Fruit fly (Drosophila melanogaster) whole organism, embryonic: ENCODE data around the gene Hr4.

ENCODE experiments used
- Ada2b ChIP-seq: fragments of 200-800 bp; sonication (Bioruptor generic); IDR thresholded peaks from 2 replicates; pipeline ENCODE4 v1.3.6; 2022; ENCODE audit warnings: missing biosample characterization, missing genetic modification characterization
- Aef1 ChIP-seq: fragments of 200-800 bp; sonication (Bioruptor generic); IDR thresholded peaks from 3 replicates; pipeline ENCODE4 v1.3.6; 2022; ENCODE audit warnings: missing biosample characterization, missing genetic modification characterization
- C15 ChIP-seq: fragments of 200-800 bp; sonication (Bioruptor generic); IDR thresholded peaks from 3 replicates; pipeline ENCODE4 v1.3.6; 2022; ENCODE audit warnings: missing biosample characterization, missing genetic modification characterization
- CG10147 ChIP-seq: fragments of 200-800 bp; sonication (Bioruptor generic); optimal IDR thresholded peaks from 2 replicates; lab custom pipeline; 2019; ENCODE audit warnings: missing biosample characterization, mild to moderate bottlenecking, missing genetic modification characterization, moderate library complexity
- CG10321 ChIP-seq: fragments of 200-800 bp; sonication (Bioruptor generic); IDR thresholded peaks from 2 replicates; pipeline ENCODE4 v1.3.6; 2022; ENCODE audit warnings: missing biosample characterization, missing genetic modification characterization
- CG10959 ChIP-seq: fragments of 200-800 bp; sonication (Bioruptor generic); IDR thresholded peaks from 2 replicates; pipeline ENCODE4 v1.3.6; 2022; ENCODE audit warnings: missing biosample characterization, missing genetic modification characterization
- CG12942 ChIP-seq: fragments of 200-800 bp; sonication (Bioruptor generic); optimal IDR thresholded peaks from 3 replicates; lab custom pipeline; 2016; ENCODE audit warnings: missing biosample characterization, missing genetic modification characterization
- CG13287 ChIP-seq: fragments of 200-800 bp; sonication (Bioruptor generic); IDR thresholded peaks from 2 replicates; pipeline ENCODE4 v1.3.6; 2022; ENCODE audit warnings: missing biosample characterization, missing genetic modification characterization; ENCODE audit not compliant: partially characterized antibody
- CG14441 ChIP-seq: fragments of 200-800 bp; sonication (Bioruptor generic); IDR thresholded peaks from 2 replicates; pipeline ENCODE4 v1.3.6; 2022; ENCODE audit warnings: missing biosample characterization, missing genetic modification characterization
- CG1602 ChIP-seq: fragments of 200-800 bp; sonication (Bioruptor generic); optimal IDR thresholded peaks from 3 replicates; lab custom pipeline; 2016; ENCODE audit warnings: missing biosample characterization, missing genetic modification characterization
- CG17361 ChIP-seq: fragments of 200-800 bp; sonication (Bioruptor generic); IDR thresholded peaks from 3 replicates; pipeline ENCODE4 v1.3.6; 2022; ENCODE audit warnings: missing biosample characterization, missing genetic modification characterization
- CG17385 ChIP-seq: fragments of 200-800 bp; sonication (Bioruptor generic); optimal IDR thresholded peaks from 3 replicates; lab custom pipeline; 2018; ENCODE audit warnings: missing biosample characterization, mild to moderate bottlenecking, missing genetic modification characterization
- CG1792 ChIP-seq: fragments of 200-800 bp; sonication (Bioruptor generic); optimal IDR thresholded peaks from 2 replicates; lab custom pipeline; 2016; ENCODE audit warnings: missing biosample characterization, missing genetic modification characterization
- CG32532 ChIP-seq: fragments of 200-800 bp; sonication (Bioruptor generic); IDR thresholded peaks from 2 replicates; pipeline ENCODE4 v1.3.6; 2022; ENCODE audit warnings: missing biosample characterization, missing genetic modification characterization
- CG32767 ChIP-seq: fragments of 200-800 bp; sonication (Bioruptor generic); IDR thresholded peaks from 2 replicates; pipeline ENCODE4 v1.3.6; 2022; ENCODE audit warnings: missing biosample characterization, missing genetic modification characterization
- CG33557 ChIP-seq: fragments of 200-800 bp; sonication (Bioruptor generic); optimal IDR thresholded peaks from 2 replicates; lab custom pipeline; 2019; ENCODE audit warnings: missing biosample characterization, mild to moderate bottlenecking, missing genetic modification characterization, moderate library complexity
- CG4360 ChIP-seq: fragments of 200-800 bp; sonication (Bioruptor generic); IDR thresholded peaks from 2 replicates; pipeline ENCODE4 v1.3.6; 2022; ENCODE audit warnings: missing biosample characterization, missing genetic modification characterization
- CG6254 ChIP-seq: fragments of 200-800 bp; sonication (Bioruptor generic); optimal IDR thresholded peaks from 3 replicates; lab custom pipeline; 2017; ENCODE audit warnings: mild to moderate bottlenecking, missing biosample characterization, missing genetic modification reagents, missing genetic modification characterization
- CG6765 ChIP-seq: fragments of 200-800 bp; sonication (Bioruptor generic); optimal IDR thresholded peaks from 3 replicates; lab custom pipeline; 2017; ENCODE audit warnings: missing biosample characterization, mild to moderate bottlenecking, missing genetic modification characterization
- CG8388 ChIP-seq: fragments of 200-800 bp; sonication (Bioruptor generic); optimal IDR thresholded peaks from 2 replicates; lab custom pipeline; 2019; ENCODE audit warnings: missing biosample characterization, mild to moderate bottlenecking, missing genetic modification characterization, moderate library complexity
- CG9932 ChIP-seq: fragments of 200-800 bp; sonication (Bioruptor generic); IDR thresholded peaks from 2 replicates; pipeline ENCODE4 v1.3.6; 2022; ENCODE audit warnings: missing biosample characterization, missing genetic modification characterization
- Dip2 ChIP-seq: fragments of 200-800 bp; sonication (Bioruptor generic); IDR thresholded peaks from 2 replicates; pipeline ENCODE4 v1.3.6; 2022; ENCODE audit warnings: missing biosample characterization, missing genetic modification characterization
- E2f1 ChIP-seq: fragments of 200-800 bp; sonication (Bioruptor generic); IDR thresholded peaks from 2 replicates; pipeline ENCODE4 v1.3.6; 2022; ENCODE audit warnings: missing biosample characterization, missing genetic modification characterization
- HmgD ChIP-seq: fragments of 200-800 bp; sonication (Bioruptor generic); optimal IDR thresholded peaks from 3 replicates; lab custom pipeline; 2016; ENCODE audit warnings: missing biosample characterization, missing genetic modification characterization
- HmgZ ChIP-seq: fragments of 200-800 bp; sonication (Bioruptor generic); optimal IDR thresholded peaks from 2 replicates; lab custom pipeline; 2018; ENCODE audit warnings: missing biosample characterization, mild to moderate bottlenecking, missing genetic modification characterization
- MESR4 ChIP-seq: fragments of 200-800 bp; sonication (Bioruptor generic); optimal IDR thresholded peaks from 2 replicates; lab custom pipeline; 2018; ENCODE audit warnings: missing biosample characterization, mild to moderate bottlenecking, missing genetic modification characterization, moderate library complexity
- Nf-YC ChIP-seq: fragments of 200-800 bp; optimal IDR thresholded peaks from 3 replicates; lab custom pipeline; 2019; ENCODE audit warnings: missing biosample characterization, mild to moderate bottlenecking, missing genetic modification characterization, moderate library complexity
- NfI ChIP-seq: fragments of 200-800 bp; sonication (Bioruptor generic); optimal IDR thresholded peaks from 3 replicates; lab custom pipeline; 2018; ENCODE audit warnings: missing biosample characterization, mild to moderate bottlenecking, missing genetic modification characterization, moderate library complexity
- Optix ChIP-seq: fragments of 200-800 bp; sonication (Bioruptor generic); IDR thresholded peaks from 3 replicates; pipeline ENCODE4 v1.3.6; 2022; ENCODE audit warnings: missing biosample characterization, missing genetic modification characterization
- Rx ChIP-seq: fragments of 200-800 bp; sonication (Bioruptor generic); IDR thresholded peaks from 2 replicates; pipeline ENCODE4 v1.3.6; 2022; ENCODE audit warnings: missing biosample characterization, missing genetic modification characterization
- Side ChIP-seq: fragments of 200-800 bp; sonication (Bioruptor generic); optimal IDR thresholded peaks from 2 replicates; lab custom pipeline; 2016; ENCODE audit warnings: missing biosample characterization, missing genetic modification characterization
- Ssrp ChIP-seq: fragments of 200-800 bp; sonication (Bioruptor generic); optimal IDR thresholded peaks from 2 replicates; lab custom pipeline; 2018; ENCODE audit warnings: missing biosample characterization, mild to moderate bottlenecking, missing genetic modification characterization, moderate library complexity
- YL-1 ChIP-seq: fragments of 200-800 bp; sonication (Bioruptor generic); optimal IDR thresholded peaks from 3 replicates; lab custom pipeline; 2017; ENCODE audit warnings: missing biosample characterization, mild to moderate bottlenecking, missing genetic modification characterization
- ap ChIP-seq: fragments of 200-800 bp; sonication (Bioruptor generic); IDR thresholded peaks from 2 replicates; pipeline ENCODE4 v1.3.6; 2022; ENCODE audit warnings: missing biosample characterization, missing genetic modification characterization
- ase ChIP-seq: fragments of 200-800 bp; sonication (Bioruptor generic); IDR thresholded peaks from 3 replicates; pipeline ENCODE4 v1.3.6; 2022; ENCODE audit warnings: missing biosample characterization, missing genetic modification characterization
- az2 ChIP-seq: fragments of 200-800 bp; sonication (Bioruptor generic); optimal IDR thresholded peaks from 3 replicates; lab custom pipeline; 2016; ENCODE audit warnings: missing biosample characterization, missing genetic modification characterization
- cato ChIP-seq: fragments of 200-800 bp; sonication (Bioruptor generic); optimal IDR thresholded peaks from 2 replicates; lab custom pipeline; 2016; ENCODE audit warnings: missing biosample characterization, missing genetic modification characterization, borderline replicate concordance
- cg ChIP-seq: fragments of 200-800 bp; sonication (Bioruptor generic); optimal IDR thresholded peaks from 3 replicates; lab custom pipeline; 2019; ENCODE audit warnings: missing biosample characterization, mild to moderate bottlenecking, missing genetic modification characterization, moderate library complexity
- croc ChIP-seq: fragments of 200-800 bp; sonication (Bioruptor generic); conservative IDR thresholded peaks from 3 replicates; pipeline ENCODE4 v1.3.6; 2022; ENCODE audit warnings: missing biosample characterization, missing genetic modification characterization
- dan ChIP-seq: fragments of 200-800 bp; sonication (Bioruptor generic); IDR thresholded peaks from 2 replicates; pipeline ENCODE4 v1.3.6; 2022; ENCODE audit warnings: missing biosample characterization, missing genetic modification characterization
- dati ChIP-seq: fragments of 200-800 bp; sonication (Bioruptor generic); IDR thresholded peaks from 2 replicates; pipeline ENCODE4 v1.3.6; 2022; ENCODE audit warnings: missing biosample characterization, missing genetic modification characterization
- disco-r ChIP-seq: fragments of 200-800 bp; sonication (Bioruptor generic); optimal IDR thresholded peaks from 2 replicates; lab custom pipeline; 2016; ENCODE audit warnings: missing biosample characterization, missing genetic modification characterization
- fu2 ChIP-seq: fragments of 200-800 bp; sonication (Bioruptor generic); optimal IDR thresholded peaks from 2 replicates; lab custom pipeline; 2016; ENCODE audit warnings: missing biosample characterization, missing genetic modification characterization
- gsb ChIP-seq: fragments of 200-800 bp; sonication (Bioruptor generic); IDR thresholded peaks from 2 replicates; pipeline ENCODE4 v1.3.6; 2022; ENCODE audit warnings: missing biosample characterization, missing genetic modification characterization
- hth ChIP-seq: fragments of >200 bp; optimal IDR thresholded peaks from 2 replicates; lab custom pipeline; 2017; ENCODE audit warnings: inconsistent platforms
- mirr ChIP-seq: fragments of 200-800 bp; sonication (Bioruptor generic); optimal IDR thresholded peaks from 3 replicates; lab custom pipeline; 2018; ENCODE audit warnings: missing biosample characterization, mild to moderate bottlenecking, missing genetic modification characterization
- pan ChIP-seq, 4 experiments: fragments of >200 bp in 3 of 4; fragments of 200-800 bp in 1 of 4; sonication (Bioruptor generic) in 1 of 4; optimal IDR thresholded peaks in 3 of 4; IDR thresholded peaks in 1 of 4; 2 replicates each; pipeline versions ENCODE4 v1.3.6 to Lab custom; 2017 to 2022; ENCODE audit warnings: missing biosample characterization in 2 of 4, missing genetic modification characterization in 2 of 4, mixed read lengths in 1 of 4
- peb ChIP-seq: fragments of 200-800 bp; sonication (Bioruptor generic); IDR thresholded peaks from 2 replicates; pipeline ENCODE4 v1.3.6; 2022; ENCODE audit warnings: missing biosample characterization, missing genetic modification characterization
- psq ChIP-seq: fragments of 200-800 bp; sonication (Bioruptor generic); optimal IDR thresholded peaks from 2 replicates; lab custom pipeline; 2017; ENCODE audit warnings: missing biosample characterization, missing genetic modification characterization
- ro ChIP-seq: fragments of 200-800 bp; sonication (Bioruptor generic); IDR thresholded peaks from 2 replicates; pipeline ENCODE4 v1.3.6; 2022; ENCODE audit warnings: missing biosample characterization, missing genetic modification characterization
- slou ChIP-seq: fragments of 200-800 bp; sonication (Bioruptor generic); optimal IDR thresholded peaks from 3 replicates; lab custom pipeline; 2016; ENCODE audit warnings: missing biosample characterization, missing genetic modification characterization
- sug ChIP-seq: fragments of 200-800 bp; optimal IDR thresholded peaks from 2 replicates; lab custom pipeline; 2019; ENCODE audit warnings: missing biosample characterization, mild to moderate bottlenecking, missing genetic modification characterization, moderate library complexity

Hr4 gene

dm6 chrX:1901605-1902136 lies 40.1 kb upstream of the Hr4 start, which contains the start of gene Ldaf1 (continued):
- TF ChIP-seq C15 (GFP tag; lab: Robert Waterston, UW) (no peak), CG14441 (no peak), HmgZ (tag; lab: Kevin White, UChicago) (peak; percentile 24), CG10147 (no peak), HmgD (GFP tag; lab: Kevin White, UChicago) (no peak), psq (GFP tag; lab: Kevin White, UChicago) (no peak), E2f1 (no peak), Side (no peak), peb (GFP tag; lab: Robert Waterston, UW) (no peak), disco-r (no peak), Ssrp (no peak), ap (GFP tag; lab: Robert Waterston, UW) (no peak), az2 (no peak), CG6765 (no peak), mirr (no peak), CG17385 (no peak), croc (GFP tag; lab: Robert Waterston, UW) (no peak), gsb (no peak), CG6254 (GFP tag; lab: Kevin White, UChicago) (no peak), CG12942 (GFP tag; lab: Kevin White, UChicago) (no peak), CG33557 (GFP tag; lab: Kevin White, UChicago) (no peak), CG1792 (no peak), dan (GFP tag; lab: Robert Waterston, UW) (no peak), hth (no peak), ro (no peak), CG10959 (GFP tag; lab: Robert Waterston, UW) (no peak), CG17361 (GFP tag; lab: Robert Waterston, UW) (no peak), YL-1 (GFP tag; lab: Kevin White, UChicago) (peak; percentile 4), Rx (GFP tag; lab: Robert Waterston, UW) (no peak), fu2 (GFP tag; lab: Kevin White, UChicago) (no peak), Ada2b (no peak), MESR4 (GFP tag; lab: Kevin White, UChicago) (peak; percentile 20), Aef1 (GFP tag; lab: Robert Waterston, UW) (no peak), CG8388 (no peak), CG13287 (peak; percentile 23; the same call in 1 of the 2 replicates), CG32532 (GFP tag; lab: Robert Waterston, UW) (no peak), cg (GFP tag; lab: Kevin White, UChicago) (no peak), CG10321 (GFP tag; lab: Robert Waterston, UW) (no peak), sug (tag; lab: Kevin White, UChicago) (no peak), Nf-YC (no peak), CG32767 (GFP tag; lab: Robert Waterston, UW) (no peak), Dip2 (no peak), slou (no peak), CG1602 (GFP tag; lab: Kevin White, UChicago) (no peak), CG4360 (GFP tag; lab: Robert Waterston, UW) (no peak), dati (GFP tag; lab: Robert Waterston, UW) (no peak), ase (GFP tag; lab: Robert Waterston, UW) (no peak), pan (optimal IDR thresholded peaks at IDR 0.05; lab: Kevin White, UChicago) (no peak), pan (GFP tag; optimal IDR thresholded peaks at IDR 0.05 in 1 of 2, IDR thresholded peaks at IDR 0.05 in 1 of 2) (no peak), NfI (GFP tag; lab: Kevin White, UChicago) (no peak), cato (GFP tag; lab: Kevin White, UChicago) (no peak), CG9932 (no peak), Optix (GFP tag; lab: Robert Waterston, UW) (no peak)
